Worm (Caenorhabditis elegans): ENCODE data around the gene M02H5.8.

- no peak for TF ChIP-seq flt-1 (GFP tag; IDR thresholded peaks at IDR 0.05)
- TF ChIP-seq cog-1 (tag; optimal IDR thresholded peaks at IDR 0.05) = no peak
- no peak for TF ChIP-seq ref-1 (GFP tag; conservative IDR thresholded peaks at IDR 0.05)
- no peak for TF ChIP-seq ztf-23 (GFP tag; IDR thresholded peaks at IDR 0.05)
- no peak for TF ChIP-seq tab-1 (GFP tag; IDR thresholded peaks at IDR 0.05)
- no peak for TF ChIP-seq ztf-29 (GFP tag; IDR thresholded peaks at IDR 0.05)
- TF ChIP-seq T22C8.4 (GFP tag; IDR thresholded peaks at IDR 0.05) = no peak
Measured at ce11 chrV:449685-450084, at the start of gene M02H5.8.
